Worm (Caenorhabditis elegans) whole organism, L3 larva: Measurements from ENCODE around the gene F35G12.7.
A peak's percentile ranks its signal among the peaks of the same experiment; 100 is the strongest.

Experiments
- R02D3.7 ChIP-seq: fragments of 150-350 bp; optimal IDR thresholded peaks from 2 replicates; lab custom pipeline; 2014; ENCODE audit warnings: missing biosample characterization, missing genetic modification characterization
- ZK546.5 ChIP-seq: sonication (generic microtip); optimal IDR thresholded peaks from 2 replicates; lab custom pipeline; 2017; ENCODE audit warnings: missing biosample characterization, missing genetic modification characterization
- aly-2 ChIP-seq: fragments of 150-350 bp; optimal IDR thresholded peaks from 2 replicates; lab custom pipeline; 2014; ENCODE audit warnings: missing biosample characterization, missing genetic modification characterization
- ama-1 ChIP-seq: fragments of 150-350 bp; optimal IDR thresholded peaks from 2 replicates; lab custom pipeline; 2018
- ceh-28 ChIP-seq: fragments of 150-350 bp; optimal IDR thresholded peaks from 2 replicates; lab custom pipeline; 2014; ENCODE audit warnings: missing biosample characterization, missing genetic modification reagents, missing genetic modification characterization
- ceh-82 ChIP-seq: fragments of 150-350 bp; optimal IDR thresholded peaks from 2 replicates; lab custom pipeline; 2014; ENCODE audit warnings: missing biosample characterization, missing genetic modification characterization
- ceh-9 ChIP-seq: sonication (generic microtip); optimal IDR thresholded peaks from 2 replicates; lab custom pipeline; 2018; ENCODE audit warnings: missing biosample characterization, missing genetic modification characterization
- daf-12 ChIP-seq: fragments of 150-350 bp; optimal IDR thresholded peaks from 2 replicates; lab custom pipeline; 2014; ENCODE audit warnings: missing biosample characterization, missing genetic modification reagents, missing genetic modification characterization
- egl-27 ChIP-seq: sonication (generic microtip); optimal IDR thresholded peaks from 4 replicates; lab custom pipeline; 2017; ENCODE audit warnings: missing biosample characterization, missing genetic modification reagents, missing genetic modification characterization
- egl-5 ChIP-seq: fragments of 150-350 bp; optimal IDR thresholded peaks from 2 replicates; lab custom pipeline; 2017; ENCODE audit warnings: missing biosample characterization, missing genetic modification reagents, missing genetic modification characterization, inconsistent platforms
- elt-1 ChIP-seq: fragments of 150-350 bp; optimal IDR thresholded peaks from 2 replicates; lab custom pipeline; 2014; ENCODE audit warnings: missing biosample characterization, missing genetic modification characterization
- elt-2 ChIP-seq: sonication (generic microtip); optimal IDR thresholded peaks from 2 replicates; lab custom pipeline; 2016; ENCODE audit warnings: missing genetic modification reagents, mild to moderate bottlenecking, missing genetic modification characterization, missing compliant biosample characterization
- fkh-2 ChIP-seq: fragments of 150-350 bp; optimal IDR thresholded peaks from 2 replicates; lab custom pipeline; 2014; ENCODE audit warnings: missing biosample characterization, missing genetic modification reagents, missing genetic modification characterization
- fos-1 ChIP-seq: fragments of 150-350 bp; optimal IDR thresholded peaks from 2 replicates; lab custom pipeline; 2014; ENCODE audit warnings: missing biosample characterization, missing genetic modification characterization
- hmg-11 ChIP-seq: sonication (generic microtip); optimal IDR thresholded peaks from 2 replicates; lab custom pipeline; 2016; ENCODE audit warnings: missing genetic modification characterization, missing compliant biosample characterization
- jun-1 ChIP-seq: fragments of 150-350 bp; optimal IDR thresholded peaks from 2 replicates; lab custom pipeline; 2014; ENCODE audit warnings: missing biosample characterization, missing genetic modification reagents, missing genetic modification characterization
- lin-15B ChIP-seq: fragments of 150-350 bp; optimal IDR thresholded peaks from 2 replicates; lab custom pipeline; 2014; ENCODE audit warnings: missing biosample characterization, missing genetic modification characterization
- lin-39 ChIP-seq: fragments of 150-350 bp; optimal IDR thresholded peaks from 2 replicates; lab custom pipeline; 2018; ENCODE audit warnings: missing biosample characterization, missing genetic modification reagents, missing genetic modification characterization
- lsy-12 ChIP-seq: sonication (generic microtip); optimal IDR thresholded peaks from 2 replicates; lab custom pipeline; 2016; ENCODE audit warnings: mild to moderate bottlenecking, missing genetic modification characterization, missing compliant biosample characterization
- mdl-1 ChIP-seq: fragments of 150-350 bp; optimal IDR thresholded peaks from 2 replicates; lab custom pipeline; 2014; ENCODE audit warnings: missing biosample characterization, missing genetic modification characterization
- nfya-1 ChIP-seq: sonication (generic microtip); optimal IDR thresholded peaks from 2 replicates; lab custom pipeline; 2017; ENCODE audit warnings: missing genetic modification characterization, mild to moderate bottlenecking, missing compliant biosample characterization, antibody characterized with exemption, moderate library complexity; ENCODE audit not compliant: insufficient read depth
- nhr-11 ChIP-seq: fragments of 150-350 bp; optimal IDR thresholded peaks from 2 replicates; lab custom pipeline; 2014; ENCODE audit warnings: missing biosample characterization, missing genetic modification characterization
- nhr-12 ChIP-seq: fragments of 150-350 bp; optimal IDR thresholded peaks from 2 replicates; lab custom pipeline; 2014; ENCODE audit warnings: missing biosample characterization, missing genetic modification characterization
- nhr-23 ChIP-seq: fragments of 150-350 bp; optimal IDR thresholded peaks from 2 replicates; lab custom pipeline; 2014; ENCODE audit warnings: missing biosample characterization, missing genetic modification reagents, missing genetic modification characterization
- nhr-237 ChIP-seq: fragments of 150-350 bp; optimal IDR thresholded peaks from 2 replicates; lab custom pipeline; 2014; ENCODE audit warnings: missing biosample characterization, missing genetic modification characterization
- nhr-25 ChIP-seq: sonication (generic microtip); optimal IDR thresholded peaks from 2 replicates; lab custom pipeline; 2017; ENCODE audit warnings: missing biosample characterization, missing genetic modification characterization
- nhr-43 ChIP-seq: sonication (generic microtip); optimal IDR thresholded peaks from 2 replicates; lab custom pipeline; 2016; ENCODE audit warnings: mild to moderate bottlenecking, missing genetic modification characterization, missing compliant biosample characterization; ENCODE audit not compliant: poor library complexity, severe bottlenecking
- nhr-67 ChIP-seq: fragments of 150-350 bp; optimal IDR thresholded peaks from 2 replicates; lab custom pipeline; 2014; ENCODE audit warnings: missing biosample characterization, missing genetic modification characterization
- nhr-76 ChIP-seq: fragments of 150-350 bp; sonication (generic microtip); optimal IDR thresholded peaks from 5 replicates; lab custom pipeline; 2014; ENCODE audit warnings: missing biosample characterization, missing genetic modification characterization
- nhr-77 ChIP-seq: fragments of 150-350 bp; optimal IDR thresholded peaks from 2 replicates; lab custom pipeline; 2014; ENCODE audit warnings: missing biosample characterization, missing genetic modification characterization
- pha-4 ChIP-seq: fragments of 150-350 bp; optimal IDR thresholded peaks from 2 replicates; lab custom pipeline; 2014; ENCODE audit warnings: missing biosample characterization, missing genetic modification reagents, missing genetic modification characterization
- pqm-1 ChIP-seq: fragments of 150-350 bp; optimal IDR thresholded peaks from 2 replicates; lab custom pipeline; 2017; ENCODE audit warnings: missing biosample characterization, missing genetic modification characterization, inconsistent platforms
- sea-2 ChIP-seq: fragments of 150-350 bp; sonication (generic microtip); optimal IDR thresholded peaks from 4 replicates; lab custom pipeline; 2014; ENCODE audit warnings: missing biosample characterization, missing genetic modification reagents, missing genetic modification characterization
- skn-1 ChIP-seq: fragments of 150-350 bp; optimal IDR thresholded peaks from 2 replicates; lab custom pipeline; 2014; ENCODE audit warnings: missing biosample characterization, missing genetic modification characterization
- snpc-4 ChIP-seq: fragments of 150-350 bp; optimal IDR thresholded peaks from 2 replicates; lab custom pipeline; 2014; ENCODE audit warnings: missing biosample characterization, missing genetic modification characterization
- tbx-2 ChIP-seq: sonication (generic microtip); optimal IDR thresholded peaks from 2 replicates; lab custom pipeline; 2016; ENCODE audit warnings: mild to moderate bottlenecking, missing genetic modification characterization, missing compliant biosample characterization
- unc-62 ChIP-seq: fragments of 150-350 bp; sonication (generic microtip); optimal IDR thresholded peaks from 4 replicates; lab custom pipeline; 2014; ENCODE audit warnings: missing biosample characterization, missing genetic modification reagents, missing genetic modification characterization
- zag-1 ChIP-seq: fragments of 150-350 bp; optimal IDR thresholded peaks from 2 replicates; lab custom pipeline; 2014; ENCODE audit warnings: missing biosample characterization, missing genetic modification characterization
- ztf-11 ChIP-seq: fragments of 150-350 bp; optimal IDR thresholded peaks from 2 replicates; lab custom pipeline; 2014; ENCODE audit warnings: missing biosample characterization, missing genetic modification characterization
- ztf-4 ChIP-seq: fragments of 150-350 bp; optimal IDR thresholded peaks from 2 replicates; lab custom pipeline; 2014; ENCODE audit warnings: missing biosample characterization, missing genetic modification characterization

F35G12.7 gene

DNA sequence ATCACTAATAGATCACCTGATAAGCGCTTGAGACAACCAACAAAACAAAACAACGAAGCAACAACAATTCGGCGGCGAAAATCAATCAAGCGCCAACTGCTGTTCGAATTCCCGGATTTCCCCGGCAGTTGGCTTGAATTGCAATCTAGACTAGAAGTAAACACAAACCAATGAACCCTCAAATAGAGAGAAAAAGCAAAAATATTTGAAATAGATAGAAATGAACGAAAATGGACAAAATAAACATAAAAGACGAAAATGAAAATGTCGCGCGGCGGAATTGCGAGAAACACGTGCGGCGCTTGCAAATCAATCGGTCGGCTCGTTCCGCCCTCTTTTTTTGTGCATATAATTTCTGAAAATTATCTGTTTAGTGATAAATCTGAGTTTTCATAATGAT is 18.7 kb downstream of the F35G12.7 start, which contains the start of gene idhg-1 (continued):
- TF ChIP-seq egl-5 (tag; lab: Kevin White, UChicago) (peak; percentile 27), nhr-43 (peak; percentile 85), nhr-67 (peak; percentile 12)

DNA sequence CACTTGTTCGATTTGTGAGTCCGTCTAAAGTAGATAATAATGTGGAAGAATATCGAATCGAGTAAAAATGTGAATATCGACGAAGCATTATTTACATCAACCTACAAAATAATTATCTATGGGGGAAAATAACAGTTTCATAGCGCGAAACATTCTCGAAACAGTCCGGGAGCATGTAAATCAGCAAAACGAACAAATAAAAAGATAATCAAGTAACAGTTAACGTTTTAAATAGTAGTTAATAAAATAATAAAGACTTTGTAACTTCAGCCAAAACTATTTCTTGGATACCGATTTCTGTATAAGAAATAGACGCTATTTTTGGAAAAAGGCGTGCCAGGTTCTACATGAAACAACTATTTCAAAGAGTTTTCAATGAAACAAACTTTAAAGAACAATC is 19.1 kb downstream of the F35G12.7 start, which contains the start of gene mlcd-1:
TSS of gene mlcd-1 (minus strand) at position 101 of the 400 bp plus-strand sequence.
- no peak for TF ChIP-seq pqm-1 (tag; lab: Kevin White, UChicago)
- no peak for TF ChIP-seq unc-62 (GFP tag; lab: Kevin White, UChicago)
- no peak for TF ChIP-seq R02D3.7 (tag; lab: Kevin White, UChicago)
- no peak for TF ChIP-seq hmg-11 (tag; lab: Kevin White, UChicago)
- no peak for TF ChIP-seq egl-27 (tag; lab: Kevin White, UChicago)
- TF ChIP-seq nhr-12 (tag; lab: Kevin White, UChicago), result no peak
- no peak for TF ChIP-seq nhr-25 (tag; lab: Kevin White, UChicago)
- no peak for TF ChIP-seq sea-2 (GFP tag; lab: Kevin White, UChicago)
- no peak for TF ChIP-seq tbx-2 (tag; lab: Kevin White, UChicago)

DNA sequence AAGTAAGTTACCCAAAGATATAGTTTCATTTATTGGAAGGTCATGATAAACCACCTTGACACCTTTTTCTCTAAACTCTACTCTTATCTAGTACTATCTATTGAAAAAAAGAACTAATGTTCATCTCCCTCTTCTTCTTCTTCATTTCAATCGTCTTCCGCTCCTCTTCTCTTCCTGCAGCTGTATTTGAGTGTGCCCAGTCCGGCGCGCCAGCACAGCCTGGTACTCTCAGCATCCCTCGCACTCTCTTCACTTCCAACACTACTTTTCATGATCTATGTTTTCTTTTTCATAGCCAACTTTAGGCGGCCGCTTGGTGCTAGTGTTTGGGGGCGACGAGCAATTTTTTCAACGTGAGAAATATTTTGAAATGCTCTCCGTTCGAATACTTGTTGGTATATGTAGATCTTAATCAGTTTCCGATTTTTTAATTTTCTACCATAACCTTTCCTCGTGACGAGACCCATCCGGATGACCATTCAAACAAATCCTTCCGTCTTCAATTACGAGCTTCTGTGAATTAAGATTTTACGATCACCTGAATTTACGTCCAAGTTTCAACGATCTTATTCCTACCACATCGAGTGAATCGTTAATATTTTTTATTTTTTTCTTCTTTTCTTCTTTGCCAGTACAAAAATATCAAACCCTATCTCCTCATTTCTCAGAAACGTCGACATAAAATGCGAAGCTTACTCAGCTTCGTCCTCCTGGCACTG is 24.9 kb downstream of the F35G12.7 start, which contains the start of gene pan-1:
TSS of gene pan-1 (plus strand) at position 669 of the 719 bp plus-strand sequence.
- TF ChIP-seq ztf-4 (tag; lab: Kevin White, UChicago), result no peak
- TF ChIP-seq nhr-12 (tag; lab: Kevin White, UChicago), result no peak
- TF ChIP-seq ZK546.5 (tag; lab: Kevin White, UChicago), result no peak
- peak; percentile 25 for TF ChIP-seq ceh-82 (tag; lab: Kevin White, UChicago)
- no peak for TF ChIP-seq R02D3.7 (tag; lab: Kevin White, UChicago)
- TF ChIP-seq snpc-4 (tag; lab: Kevin White, UChicago), result peak; percentile 53
- TF ChIP-seq mdl-1 (tag; lab: Kevin White, UChicago), result no peak
- TF ChIP-seq hmg-11 (tag; lab: Kevin White, UChicago), result peak; percentile 89
- no peak for TF ChIP-seq jun-1 (tag; lab: Kevin White, UChicago)
- no peak for TF ChIP-seq elt-1
- TF ChIP-seq aly-2 (tag; lab: Kevin White, UChicago), result no peak
- TF ChIP-seq ceh-9 (tag; lab: Kevin White, UChicago), result no peak
- TF ChIP-seq ztf-11, result no peak
- TF ChIP-seq skn-1 (tag; lab: Kevin White, UChicago), result no peak
- no peak for TF ChIP-seq nhr-43
- TF ChIP-seq egl-27 (tag; lab: Kevin White, UChicago), result no peak
- TF ChIP-seq nhr-67, result no peak
- TF ChIP-seq nhr-76 (tag; lab: Kevin White, UChicago), result no peak
- peak; percentile 51 for TF ChIP-seq nhr-25 (tag; lab: Kevin White, UChicago)
- no peak for TF ChIP-seq zag-1 (tag; lab: Kevin White, UChicago)
- no peak for TF ChIP-seq lin-15B
- no peak for TF ChIP-seq fos-1 (tag; lab: Kevin White, UChicago)
- peak; percentile 46 for TF ChIP-seq egl-5 (tag; lab: Kevin White, UChicago)
- peak; percentile 9 for TF ChIP-seq unc-62 (GFP tag; lab: Kevin White, UChicago)
- peak; percentile 80 for TF ChIP-seq ama-1 (lab: Kevin White, UChicago)
- TF ChIP-seq ceh-28 (tag; lab: Kevin White, UChicago), result peak; percentile 9
- peak; percentile 76 for TF ChIP-seq lin-39 (tag; lab: Kevin White, UChicago)
- TF ChIP-seq nhr-23 (tag; lab: Kevin White, UChicago), result peak; percentile 72
- TF ChIP-seq nhr-237, result no peak
- peak; percentile 85 for TF ChIP-seq nfya-1
- TF ChIP-seq nhr-77 (tag; lab: Kevin White, UChicago), result no peak
- TF ChIP-seq pha-4, result peak; percentile 66
- peak; percentile 24 for TF ChIP-seq elt-2 (tag; lab: Kevin White, UChicago)
- TF ChIP-seq lsy-12 (tag; lab: Kevin White, UChicago), result peak; percentile 49

DNA sequence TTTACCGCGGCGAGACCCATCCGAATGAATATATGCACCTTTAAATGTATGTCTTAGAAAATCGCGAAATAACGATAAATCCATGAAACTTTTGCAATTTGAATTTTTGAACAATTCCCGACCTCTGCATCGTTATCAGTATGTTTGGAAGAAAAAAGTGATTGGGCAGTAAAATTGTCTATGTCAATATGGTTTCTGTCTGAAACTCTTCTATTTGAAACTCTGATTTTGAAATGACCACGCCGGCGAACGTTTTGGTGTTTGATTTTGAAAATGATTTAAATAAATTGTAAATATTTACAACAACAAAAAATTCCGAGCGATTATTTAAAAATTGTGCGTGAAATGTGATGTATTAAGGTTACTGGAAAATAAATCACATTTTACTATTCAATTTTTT is 25.8 kb downstream of the F35G12.7 start:
- no peak for TF ChIP-seq lin-39 (tag; lab: Kevin White, UChicago)
- peak; percentile 14 for TF ChIP-seq pqm-1 (tag; lab: Kevin White, UChicago)
- TF ChIP-seq daf-12, result no peak
- TF ChIP-seq nhr-67, result no peak
- TF ChIP-seq nhr-76 (tag; lab: Kevin White, UChicago), result no peak
- TF ChIP-seq ceh-28 (tag; lab: Kevin White, UChicago), result no peak
- TF ChIP-seq nhr-23 (tag; lab: Kevin White, UChicago), result no peak
- no peak for TF ChIP-seq nhr-11 (tag; lab: Kevin White, UChicago)
- no peak for TF ChIP-seq ZK546.5 (tag; lab: Kevin White, UChicago)
- TF ChIP-seq ztf-11, result no peak
- peak; percentile 79 for TF ChIP-seq pha-4
- TF ChIP-seq elt-2 (tag; lab: Kevin White, UChicago), result peak; percentile 26
- no peak for TF ChIP-seq fkh-2 (tag; lab: Kevin White, UChicago)
- no peak for TF ChIP-seq lsy-12 (tag; lab: Kevin White, UChicago)
- TF ChIP-seq R02D3.7 (tag; lab: Kevin White, UChicago), result no peak
- no peak for TF ChIP-seq sea-2 (GFP tag; lab: Kevin White, UChicago)
